Worm (Caenorhabditis elegans): ENCODE data around the gene C08B6.5.

DNA sequence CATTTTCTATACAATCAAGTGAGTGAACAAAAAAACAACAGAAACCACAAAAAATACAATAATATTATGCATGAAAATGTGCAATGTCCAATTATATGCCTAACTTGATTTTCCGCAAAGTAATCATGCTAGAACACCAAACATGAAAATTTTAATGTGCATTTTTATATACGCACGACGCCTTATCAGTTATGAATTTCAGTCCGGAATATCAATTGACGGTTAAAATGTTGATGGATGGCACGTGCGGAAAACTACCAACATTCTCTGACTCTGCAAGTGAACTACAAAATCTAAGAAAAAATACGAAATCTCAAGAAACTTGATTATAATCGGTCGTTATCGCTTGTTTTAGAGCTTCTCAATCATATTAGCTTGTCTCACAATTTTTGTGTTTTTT is 42.4 kb downstream of the C08B6.5 start:
- TF ChIP-seq nhr-77 (tag; optimal IDR thresholded peaks at IDR 0.05) (no peak), nhr-20 (tag; optimal IDR thresholded peaks at IDR 0.05) (no peak), mab-9 (GFP tag; IDR thresholded peaks at IDR 0.05) (no peak), jun-1 (tag; optimal IDR thresholded peaks at IDR 0.05) (no peak), snpc-4 (tag; optimal IDR thresholded peaks at IDR 0.05) (no peak), tbx-2 (tag; optimal IDR thresholded peaks at IDR 0.05) (no peak), nhr-237 (tag; optimal IDR thresholded peaks at IDR 0.05) (no peak), pqm-1 (tag; optimal IDR thresholded peaks at IDR 0.05) (no peak), pax-3 (tag; optimal IDR thresholded peaks at IDR 0.05) (no peak), nhr-90 (tag; optimal IDR thresholded peaks at IDR 0.05; ENCODE audit: poor library complexity) (no peak), vab-15 (tag; optimal IDR thresholded peaks at IDR 0.05) (no peak), fkh-10 (GFP tag; optimal IDR thresholded peaks at IDR 0.05) (no peak)
